Worm (Caenorhabditis elegans) whole organism, L2 larva: Measurements from ENCODE around the gene ttr-46.

Experiments
- C34F6.9 ChIP-seq: fragments of 150-350 bp; optimal IDR thresholded peaks from 2 replicates; lab custom pipeline; 2014; ENCODE audit warnings: missing biosample characterization, missing genetic modification characterization
- F13H6.1 ChIP-seq: sonication (generic microtip); optimal IDR thresholded peaks from 2 replicates; lab custom pipeline; 2016; ENCODE audit warnings: missing genetic modification characterization, missing compliant biosample characterization
- R02D3.7 ChIP-seq: fragments of 150-350 bp; optimal IDR thresholded peaks from 2 replicates; lab custom pipeline; 2014; ENCODE audit warnings: missing biosample characterization, missing genetic modification characterization
- alr-1 ChIP-seq: fragments of 150-350 bp; optimal IDR thresholded peaks from 2 replicates; lab custom pipeline; 2014; ENCODE audit warnings: missing biosample characterization, missing genetic modification characterization
- aly-2 ChIP-seq: fragments of 150-350 bp; optimal IDR thresholded peaks from 2 replicates; lab custom pipeline; 2014; ENCODE audit warnings: missing biosample characterization, missing genetic modification characterization
- blmp-1 ChIP-seq: sonication (generic microtip); optimal IDR thresholded peaks from 2 replicates; lab custom pipeline; 2017; ENCODE audit warnings: missing genetic modification characterization, mild to moderate bottlenecking, missing compliant biosample characterization, antibody characterized with exemption, moderate library complexity; ENCODE audit not compliant: insufficient read depth
- ceh-16 ChIP-seq: fragments of 150-350 bp; optimal IDR thresholded peaks from 2 replicates; lab custom pipeline; 2014; ENCODE audit warnings: missing biosample characterization, missing genetic modification characterization
- ceh-82 ChIP-seq: fragments of 150-350 bp; optimal IDR thresholded peaks from 2 replicates; lab custom pipeline; 2014; ENCODE audit warnings: missing biosample characterization, missing genetic modification characterization
- crh-2 ChIP-seq: sonication (generic microtip); optimal IDR thresholded peaks from 2 replicates; lab custom pipeline; 2017; ENCODE audit warnings: missing biosample characterization, missing genetic modification characterization
- dmd-4 ChIP-seq: sonication (generic microtip); optimal IDR thresholded peaks from 2 replicates; lab custom pipeline; 2017; ENCODE audit warnings: missing biosample characterization, missing genetic modification characterization
- egl-27 ChIP-seq: sonication (generic microtip); optimal IDR thresholded peaks from 3 replicates; lab custom pipeline; 2017; ENCODE audit warnings: missing biosample characterization, missing genetic modification reagents, missing genetic modification characterization
- elt-1 ChIP-seq: fragments of 150-350 bp; optimal IDR thresholded peaks from 2 replicates; lab custom pipeline; 2014; ENCODE audit warnings: missing biosample characterization, missing genetic modification characterization
- elt-3 ChIP-seq: sonication (generic microtip); optimal IDR thresholded peaks from 2 replicates; lab custom pipeline; 2017; ENCODE audit warnings: missing biosample characterization, missing genetic modification characterization
- fos-1 ChIP-seq: fragments of 150-350 bp; optimal IDR thresholded peaks from 2 replicates; lab custom pipeline; 2014; ENCODE audit warnings: missing biosample characterization, missing genetic modification characterization
- lin-11 ChIP-seq: fragments of 150-350 bp; sonication (generic microtip); optimal IDR thresholded peaks from 2 replicates; lab custom pipeline; 2014; ENCODE audit warnings: missing biosample characterization, missing genetic modification characterization, inconsistent platforms, mixed read lengths
- lin-13 ChIP-seq: fragments of 150-350 bp; optimal IDR thresholded peaks from 2 replicates; lab custom pipeline; 2014; ENCODE audit warnings: missing biosample characterization, missing genetic modification reagents, missing genetic modification characterization
- lin-39 ChIP-seq: fragments of 150-350 bp; optimal IDR thresholded peaks from 2 replicates; lab custom pipeline; 2014; ENCODE audit warnings: missing biosample characterization, missing genetic modification reagents, missing genetic modification characterization
- mab-5 ChIP-seq: fragments of 150-350 bp; optimal IDR thresholded peaks from 2 replicates; lab custom pipeline; 2014; ENCODE audit warnings: missing biosample characterization, missing genetic modification characterization
- mdl-1 ChIP-seq, 2 experiments: fragments of 150-350 bp in 1 of 2; sonication (generic microtip) in 1 of 2; optimal IDR thresholded peaks; 2 replicates each; lab custom pipeline; 2017; ENCODE audit warnings: missing biosample characterization in 2 of 2, missing genetic modification characterization in 2 of 2
- nhr-10 ChIP-seq: sonication (generic microtip); optimal IDR thresholded peaks from 2 replicates; lab custom pipeline; 2017; ENCODE audit warnings: missing biosample characterization, missing genetic modification characterization
- nhr-11 ChIP-seq: fragments of 150-350 bp; optimal IDR thresholded peaks from 2 replicates; lab custom pipeline; 2014; ENCODE audit warnings: missing biosample characterization, missing genetic modification characterization
- nhr-12 ChIP-seq: fragments of 150-350 bp; optimal IDR thresholded peaks from 2 replicates; lab custom pipeline; 2014; ENCODE audit warnings: missing biosample characterization, missing genetic modification characterization
- nhr-129 ChIP-seq: fragments of 150-350 bp; optimal IDR thresholded peaks from 2 replicates; lab custom pipeline; 2014; ENCODE audit warnings: missing biosample characterization, missing genetic modification characterization
- nhr-21 ChIP-seq: fragments of 150-350 bp; optimal IDR thresholded peaks from 2 replicates; lab custom pipeline; 2014; ENCODE audit warnings: missing biosample characterization, missing genetic modification characterization
- nhr-23 ChIP-seq: fragments of 150-350 bp; optimal IDR thresholded peaks from 2 replicates; lab custom pipeline; 2014; ENCODE audit warnings: missing biosample characterization, missing genetic modification reagents, missing genetic modification characterization
- nhr-237 ChIP-seq: fragments of 150-350 bp; optimal IDR thresholded peaks from 2 replicates; lab custom pipeline; 2014; ENCODE audit warnings: missing biosample characterization, missing genetic modification characterization
- nhr-6 ChIP-seq: fragments of 150-350 bp; optimal IDR thresholded peaks from 2 replicates; lab custom pipeline; 2014; ENCODE audit warnings: missing biosample characterization, missing genetic modification characterization
- peb-1 ChIP-seq: fragments of 150-350 bp; optimal IDR thresholded peaks from 2 replicates; lab custom pipeline; 2014; ENCODE audit warnings: missing biosample characterization, missing genetic modification characterization
- skn-1 ChIP-seq: sonication (generic microtip); optimal IDR thresholded peaks from 2 replicates; lab custom pipeline; 2017; ENCODE audit warnings: missing biosample characterization, missing genetic modification characterization
- sma-3 ChIP-seq: sonication (generic microtip); optimal IDR thresholded peaks from 2 replicates; lab custom pipeline; 2016; ENCODE audit warnings: missing genetic modification reagents, missing genetic modification characterization, missing compliant biosample characterization
- sma-9 ChIP-seq, 2 experiments: fragments of 150-350 bp in 1 of 2; sonication (generic microtip) in 1 of 2; optimal IDR thresholded peaks; 2 replicates each; lab custom pipeline; 2014 to 2016; ENCODE audit warnings: missing genetic modification characterization in 2 of 2, mild to moderate bottlenecking in 1 of 2, missing biosample characterization in 1 of 2, missing compliant biosample characterization in 1 of 2, missing genetic modification reagents in 1 of 2, moderate library complexity in 1 of 2
- snpc-4 ChIP-seq: fragments of 150-350 bp; optimal IDR thresholded peaks from 2 replicates; lab custom pipeline; 2014; ENCODE audit warnings: missing biosample characterization, missing genetic modification characterization
- unc-55 ChIP-seq: fragments of 150-350 bp; sonication (generic microtip); optimal IDR thresholded peaks from 3 replicates; lab custom pipeline; 2014; ENCODE audit warnings: missing biosample characterization, missing genetic modification reagents, missing genetic modification characterization
- zag-1 ChIP-seq: fragments of 150-350 bp; optimal IDR thresholded peaks from 2 replicates; lab custom pipeline; 2014; ENCODE audit warnings: missing biosample characterization, missing genetic modification characterization
- ztf-1 ChIP-seq: fragments of 200-800 bp; sonication (Bioruptor generic); conservative IDR thresholded peaks from 2 replicates; pipeline ENCODE4 v1.3.6; 2022; ENCODE audit warnings: missing genetic modification characterization, missing compliant biosample characterization
- ztf-11 ChIP-seq: sonication (generic microtip); optimal IDR thresholded peaks from 2 replicates; lab custom pipeline; 2017; ENCODE audit warnings: missing biosample characterization, missing genetic modification characterization

Gene ttr-46

DNA sequence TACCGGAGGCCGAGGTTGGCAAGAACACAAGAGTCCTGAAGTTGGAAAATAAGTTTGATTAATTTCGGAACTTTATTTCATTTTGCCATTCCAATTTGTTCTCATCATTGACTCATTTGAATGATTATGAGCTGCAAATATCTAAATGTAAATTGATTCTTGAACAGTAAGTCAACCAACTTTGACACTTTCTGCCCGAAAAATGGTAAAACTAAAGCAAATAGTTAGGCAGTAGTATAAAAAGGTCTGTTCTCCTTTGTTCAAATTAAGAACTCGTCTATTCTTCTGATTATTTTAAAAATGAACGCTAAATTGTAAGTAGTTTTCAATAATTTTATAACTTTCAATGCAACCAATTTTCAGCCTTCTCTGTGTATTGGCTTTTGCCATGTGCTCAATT is 8.0 kb upstream of the ttr-46 start, which contains the start of gene fipr-12:
Gene fipr-12, plus strand, starts transcription at position 301 of the 400 bp plus-strand sequence.
- TF ChIP-seq snpc-4 (tag; lab: Kevin White, UChicago) (no peak), zag-1 (tag; lab: Kevin White, UChicago) (no peak), nhr-10 (tag; lab: Kevin White, UChicago) (no peak), blmp-1 (tag; lab: Kevin White, UChicago) (no peak), dmd-4 (tag; lab: Kevin White, UChicago) (no peak), unc-55 (GFP tag; lab: Kevin White, UChicago) (no peak), sma-3 (GFP tag; lab: Kevin White, UChicago) (no peak), sma-9 (GFP tag; optimal IDR thresholded peaks at IDR 0.05; lab: Kevin White, UChicago) (no peak), sma-9 (tag; optimal IDR thresholded peaks at IDR 0.05; lab: Kevin White, UChicago) (no peak), nhr-129 (tag; lab: Kevin White, UChicago) (no peak), nhr-12 (tag; lab: Kevin White, UChicago) (no peak), ztf-11 (no peak), lin-13 (no peak), crh-2 (tag; lab: Kevin White, UChicago) (no peak), lin-39 (tag; lab: Kevin White, UChicago) (no peak), elt-1 (tag; lab: Kevin White, UChicago) (no peak), fos-1 (tag; lab: Kevin White, UChicago) (no peak)
- TF ChIP-seq, all 48 proteins: peak for 0

- TF ChIP-seq crh-2 (tag; lab: Kevin White, UChicago) (no peak), ztf-11 (no peak), fos-1 (tag; lab: Kevin White, UChicago) (no peak), nhr-23 (tag; lab: Kevin White, UChicago) (no peak), ceh-82 (tag; lab: Kevin White, UChicago) (no peak), ceh-16 (no peak), nhr-129 (tag; lab: Kevin White, UChicago) (no peak), elt-3 (tag; lab: Kevin White, UChicago) (no peak), lin-13 (no peak), mab-5 (tag; lab: Kevin White, UChicago) (no peak), lin-39 (tag; lab: Kevin White, UChicago) (no peak), F13H6.1 (tag; lab: Kevin White, UChicago) (no peak), nhr-6 (tag; lab: Kevin White, UChicago) (no peak), R02D3.7 (tag; lab: Kevin White, UChicago) (no peak), C34F6.9 (no peak), sma-3 (GFP tag; lab: Kevin White, UChicago) (no peak), peb-1 (tag; lab: Kevin White, UChicago) (no peak), dmd-4 (tag; lab: Kevin White, UChicago) (no peak), alr-1 (tag; lab: Kevin White, UChicago) (no peak), nhr-237 (no peak)
- TF ChIP-seq, all 48 proteins: peak for 0
These were observed 6.9 kb upstream of the ttr-46 start, which contains the start of gene sre-28 for ce11 chrV:9944093-9944492. sre-28 (plus strand) TSS chrV:9944393.

ce11 chrV:9948840-9949239 is 2.2 kb upstream of the ttr-46 start, which contains the start of gene nlp-58:
nlp-58 (minus strand) TSS chrV:9948940.
- TF ChIP-seq zag-1 (tag; lab: Kevin White, UChicago) (no peak), ztf-1 (GFP tag; lab: Robert Waterston, UW) (no peak), C34F6.9 (no peak), nhr-23 (tag; lab: Kevin White, UChicago) (no peak), elt-3 (tag; lab: Kevin White, UChicago) (no peak), nhr-11 (tag; lab: Kevin White, UChicago) (no peak), nhr-21 (tag; lab: Kevin White, UChicago) (no peak), egl-27 (no peak), skn-1 (tag; lab: Kevin White, UChicago) (no peak), alr-1 (tag; lab: Kevin White, UChicago) (no peak), lin-11 (tag; lab: Kevin White, UChicago) (no peak), mdl-1 (tag; optimal IDR thresholded peaks at IDR 0.05; lab: Kevin White, UChicago) (no peak), ceh-82 (tag; lab: Kevin White, UChicago) (no peak), ceh-16 (no peak), nhr-6 (tag; lab: Kevin White, UChicago) (no peak), aly-2 (no peak), elt-1 (tag; lab: Kevin White, UChicago) (no peak)
- TF ChIP-seq, all 48 proteins: peak for 0
